Fruit fly (Drosophila melanogaster) whole organism, embryonic: ENCODE results near the gene CG5910.

Source experiments
- Bgb ChIP-seq: fragments of 200-800 bp; sonication (Bioruptor generic); IDR thresholded peaks from 2 replicates; pipeline ENCODE4 v1.3.6; 2022; ENCODE audit warnings: missing biosample characterization, missing genetic modification characterization; ENCODE audit not compliant: partially characterized antibody
- CG11085 ChIP-seq: fragments of 200-800 bp; sonication (Bioruptor generic); IDR thresholded peaks from 2 replicates; pipeline ENCODE4 v1.3.6; 2022; ENCODE audit warnings: missing biosample characterization, missing genetic modification characterization
- CG14710 ChIP-seq: fragments of 200-800 bp; sonication (Bioruptor generic); optimal IDR thresholded peaks from 3 replicates; lab custom pipeline; 2019; ENCODE audit warnings: missing biosample characterization, mild to moderate bottlenecking, missing genetic modification characterization, moderate library complexity
- CG14860 ChIP-seq: fragments of 200-800 bp; sonication (Bioruptor generic); IDR thresholded peaks from 3 replicates; pipeline ENCODE4 v1.3.6; 2022; ENCODE audit warnings: missing biosample characterization, missing genetic modification characterization; ENCODE audit not compliant: partially characterized antibody
- CG15011 ChIP-seq: fragments of 200-800 bp; sonication (Bioruptor generic); optimal IDR thresholded peaks from 3 replicates; lab custom pipeline; 2018; ENCODE audit warnings: missing biosample characterization, mild to moderate bottlenecking, missing genetic modification characterization
- CG17186 ChIP-seq: fragments of 200-800 bp; sonication (Bioruptor generic); optimal IDR thresholded peaks from 3 replicates; lab custom pipeline; 2017; ENCODE audit warnings: missing biosample characterization, missing genetic modification reagents, missing genetic modification characterization
- CG17612 ChIP-seq: fragments of 200-800 bp; sonication (Bioruptor generic); IDR thresholded peaks from 2 replicates; pipeline ENCODE4 v1.3.6; 2022; ENCODE audit warnings: missing biosample characterization, missing genetic modification characterization
- CG17829 ChIP-seq: fragments of 200-800 bp; optimal IDR thresholded peaks from 2 replicates; lab custom pipeline; 2019; ENCODE audit warnings: missing biosample characterization, mild to moderate bottlenecking, missing genetic modification characterization, moderate library complexity
- CG2116 ChIP-seq: fragments of 200-800 bp; sonication (Bioruptor generic); optimal IDR thresholded peaks from 3 replicates; lab custom pipeline; 2018; ENCODE audit warnings: missing biosample characterization, mild to moderate bottlenecking, missing genetic modification characterization
- CG2129 ChIP-seq: fragments of 200-800 bp; sonication (Bioruptor generic); IDR thresholded peaks from 2 replicates; pipeline ENCODE4 v1.3.6; 2022; ENCODE audit warnings: missing biosample characterization, missing genetic modification characterization; ENCODE audit not compliant: partially characterized antibody
- CG30020 ChIP-seq: fragments of 200-800 bp; optimal IDR thresholded peaks from 2 replicates; lab custom pipeline; 2019; ENCODE audit warnings: missing biosample characterization, mild to moderate bottlenecking, missing genetic modification characterization, moderate library complexity
- CG34376 ChIP-seq: fragments of 200-800 bp; sonication (Bioruptor generic); optimal IDR thresholded peaks from 2 replicates; lab custom pipeline; 2018; ENCODE audit warnings: missing biosample characterization, mild to moderate bottlenecking, missing genetic modification characterization
- CG3847 ChIP-seq: fragments of 200-800 bp; sonication (Bioruptor generic); IDR thresholded peaks from 2 replicates; pipeline ENCODE4 v1.3.6; 2022; ENCODE audit warnings: missing biosample characterization, missing genetic modification characterization
- CG4617 ChIP-seq: fragments of 200-800 bp; sonication (Bioruptor generic); optimal IDR thresholded peaks from 3 replicates; lab custom pipeline; 2016; ENCODE audit warnings: missing biosample characterization, missing genetic modification characterization, borderline replicate concordance
- CG9797 ChIP-seq: fragments of 200-800 bp; sonication (Bioruptor generic); optimal IDR thresholded peaks from 3 replicates; lab custom pipeline; 2018; ENCODE audit warnings: missing biosample characterization, mild to moderate bottlenecking, missing genetic modification characterization
- CHES-1-like ChIP-seq: fragments of 200-800 bp; sonication (Bioruptor generic); optimal IDR thresholded peaks from 2 replicates; lab custom pipeline; 2016; ENCODE audit warnings: missing biosample characterization, missing genetic modification characterization
- E2f2 ChIP-seq: fragments of 200-800 bp; sonication (Bioruptor generic); IDR thresholded peaks from 2 replicates; pipeline ENCODE4 v1.3.6; 2022; ENCODE audit warnings: missing biosample characterization, missing genetic modification characterization
- Ets65A ChIP-seq: fragments of 200-800 bp; sonication (Bioruptor generic); peaks from one replicate; lab custom pipeline; 2016; ENCODE audit warnings: missing biosample characterization, missing genetic modification characterization
- HLH3B ChIP-seq: fragments of 200-800 bp; sonication (Bioruptor generic); IDR thresholded peaks from 2 replicates; pipeline ENCODE4 v1.3.6; 2022; ENCODE audit warnings: missing biosample characterization, missing genetic modification characterization
- HLH4C ChIP-seq: fragments of 200-800 bp; sonication (Bioruptor generic); IDR thresholded peaks from 3 replicates; pipeline ENCODE4 v1.3.6; 2022; ENCODE audit warnings: missing biosample characterization, missing genetic modification characterization; ENCODE audit not compliant: partially characterized antibody
- HmgZ ChIP-seq: fragments of 200-800 bp; sonication (Bioruptor generic); optimal IDR thresholded peaks from 2 replicates; lab custom pipeline; 2018; ENCODE audit warnings: missing biosample characterization, mild to moderate bottlenecking, missing genetic modification characterization
- Hmx ChIP-seq: fragments of 200-800 bp; sonication (Bioruptor generic); optimal IDR thresholded peaks from 2 replicates; lab custom pipeline; 2016; ENCODE audit warnings: missing biosample characterization, missing genetic modification characterization
- Lhr ChIP-seq: fragments of 200-800 bp; sonication (Bioruptor generic); optimal IDR thresholded peaks from 3 replicates; lab custom pipeline; 2017; ENCODE audit warnings: mild to moderate bottlenecking, missing biosample characterization, missing genetic modification reagents, missing genetic modification characterization
- MBD-R2 ChIP-seq: fragments of 200-800 bp; sonication (Bioruptor generic); IDR thresholded peaks from 2 replicates; pipeline ENCODE4 v1.3.6; 2022; ENCODE audit warnings: missing biosample characterization, missing genetic modification characterization
- Mes4 ChIP-seq: fragments of 200-800 bp; sonication (Bioruptor generic); optimal IDR thresholded peaks from 2 replicates; lab custom pipeline; 2016; ENCODE audit warnings: missing biosample characterization, missing genetic modification characterization
- Myb ChIP-seq: fragments of 200-800 bp; sonication (Bioruptor generic); optimal IDR thresholded peaks from 2 replicates; lab custom pipeline; 2016; ENCODE audit warnings: missing biosample characterization, missing genetic modification characterization
- NC2β ChIP-seq: fragments of 200-800 bp; sonication (Bioruptor generic); optimal IDR thresholded peaks from 2 replicates; lab custom pipeline; 2016; ENCODE audit warnings: missing biosample characterization, missing genetic modification characterization
- Pdp1 ChIP-seq, 2 experiments: fragments of 200-800 bp; sonication (Bioruptor generic); optimal IDR thresholded peaks; 3 replicates each; lab custom pipeline; 2016; ENCODE audit warnings: missing biosample characterization in 2 of 2, missing genetic modification characterization in 2 of 2, mild to moderate bottlenecking in 1 of 2, moderate library complexity in 1 of 2
- Scr ChIP-seq: fragments of 200-800 bp; sonication (Bioruptor generic); IDR thresholded peaks from 2 replicates; pipeline ENCODE4 v1.3.6; 2022; ENCODE audit warnings: missing biosample characterization, missing genetic modification characterization; ENCODE audit not compliant: partially characterized antibody
- Sin3A ChIP-seq: fragments of >200 bp; optimal IDR thresholded peaks from 2 replicates; lab custom pipeline; 2018
- Sry-δ ChIP-seq: fragments of 200-800 bp; sonication (Bioruptor generic); optimal IDR thresholded peaks from 2 replicates; lab custom pipeline; 2016; ENCODE audit warnings: missing biosample characterization, missing genetic modification characterization
- amos ChIP-seq: fragments of 200-800 bp; sonication (Bioruptor generic); IDR thresholded peaks from 2 replicates; pipeline ENCODE4 v1.3.6; 2022; ENCODE audit warnings: missing biosample characterization, missing genetic modification characterization; ENCODE audit not compliant: partially characterized antibody
- bbx ChIP-seq: fragments of 200-800 bp; sonication (Bioruptor generic); IDR thresholded peaks from 2 replicates; pipeline ENCODE4 v1.3.6; 2022; ENCODE audit warnings: missing biosample characterization, missing genetic modification characterization; ENCODE audit not compliant: partially characterized antibody
- cg ChIP-seq: fragments of 200-800 bp; sonication (Bioruptor generic); optimal IDR thresholded peaks from 3 replicates; lab custom pipeline; 2019; ENCODE audit warnings: missing biosample characterization, mild to moderate bottlenecking, missing genetic modification characterization, moderate library complexity
- dpn ChIP-seq, 2 experiments: fragments of 200-800 bp; sonication (Bioruptor generic); optimal IDR thresholded peaks; 3 replicates each; lab custom pipeline; 2016; ENCODE audit warnings: missing biosample characterization in 2 of 2, missing genetic modification characterization in 2 of 2
- emc ChIP-seq: fragments of 200-800 bp; sonication (Bioruptor generic); optimal IDR thresholded peaks from 2 replicates; lab custom pipeline; 2016; ENCODE audit warnings: missing biosample characterization, missing genetic modification characterization
- knrl ChIP-seq: fragments of 200-800 bp; sonication (Bioruptor generic); IDR thresholded peaks from 3 replicates; pipeline ENCODE4 v1.3.6; 2022; ENCODE audit warnings: missing biosample characterization, missing genetic modification characterization; ENCODE audit not compliant: partially characterized antibody
- lilli ChIP-seq: fragments of 200-800 bp; sonication (Bioruptor generic); optimal IDR thresholded peaks from 3 replicates; lab custom pipeline; 2016; ENCODE audit warnings: missing biosample characterization, missing genetic modification characterization
- nmo ChIP-seq: fragments of 200-800 bp; sonication (Bioruptor generic); optimal IDR thresholded peaks from 2 replicates; lab custom pipeline; 2018; ENCODE audit warnings: missing biosample characterization, mild to moderate bottlenecking, missing genetic modification characterization, moderate library complexity
- pb ChIP-seq: fragments of 200-800 bp; sonication (Bioruptor generic); optimal IDR thresholded peaks from 3 replicates; lab custom pipeline; 2016; ENCODE audit warnings: missing biosample characterization, missing genetic modification characterization
- peb ChIP-seq: fragments of 200-800 bp; sonication (Bioruptor generic); IDR thresholded peaks from 2 replicates; pipeline ENCODE4 v1.3.6; 2022; ENCODE audit warnings: missing biosample characterization, missing genetic modification characterization
- pzg ChIP-seq: fragments of 200-800 bp; sonication (Bioruptor generic); optimal IDR thresholded peaks from 3 replicates; lab custom pipeline; 2018; ENCODE audit warnings: missing biosample characterization, mild to moderate bottlenecking, missing genetic modification characterization, moderate library complexity
- sens ChIP-seq: fragments of 200-800 bp; sonication (Bioruptor generic); peaks from one replicate; lab custom pipeline; 2016; ENCODE audit warnings: missing biosample characterization, missing genetic modification characterization
- sna ChIP-seq: fragments of 200-800 bp; sonication (Bioruptor generic); IDR thresholded peaks from 2 replicates; pipeline ENCODE4 v1.3.6; 2022; ENCODE audit warnings: missing biosample characterization, missing genetic modification characterization; ENCODE audit not compliant: partially characterized antibody
- sug ChIP-seq: fragments of 200-800 bp; optimal IDR thresholded peaks from 2 replicates; lab custom pipeline; 2019; ENCODE audit warnings: missing biosample characterization, mild to moderate bottlenecking, missing genetic modification characterization, moderate library complexity
- trem ChIP-seq: fragments of 200-800 bp; optimal IDR thresholded peaks from 3 replicates; lab custom pipeline; 2019; ENCODE audit warnings: missing biosample characterization, mild to moderate bottlenecking, missing genetic modification characterization, moderate library complexity
- vnd ChIP-seq: fragments of 200-800 bp; sonication (Bioruptor generic); IDR thresholded peaks from 3 replicates; pipeline ENCODE4 v1.3.6; 2022; ENCODE audit warnings: missing biosample characterization, missing genetic modification characterization; ENCODE audit not compliant: partially characterized antibody
- zfh2 ChIP-seq: fragments of 200-800 bp; sonication (Bioruptor generic); optimal IDR thresholded peaks from 2 replicates; lab custom pipeline; 2016; ENCODE audit warnings: missing biosample characterization, missing genetic modification characterization

CG5910 gene

dm6 chr3L:20431619-20432018, 10.6 kb upstream of the CG5910 start:
- TF ChIP-seq Bgb (peak; percentile 13), CG3847 (GFP tag; lab: Robert Waterston, UW) (no peak), peb (GFP tag; lab: Robert Waterston, UW) (no peak), sug (tag; lab: Kevin White, UChicago) (peak; percentile 99)

dm6 chr3L:20432297-20432696, 9.9 kb upstream of the CG5910 start, which contains the start of the genes Las and Psn:
Gene Las (minus strand): TSS chr3L:20432361.
Gene Psn (plus strand): TSS chr3L:20432468.
- TF ChIP-seq sna (GFP tag; lab: Robert Waterston, UW): peak; percentile 62; the same call in 1 of the 2 replicates
- no peak for TF ChIP-seq Mes4 (GFP tag; lab: Kevin White, UChicago)
- TF ChIP-seq CG30020 (tag; lab: Kevin White, UChicago): peak; percentile 58
- TF ChIP-seq dpn (GFP tag; optimal IDR thresholded peaks at IDR 0.05; lab: Kevin White, UChicago): peak in 1 of 2 experiments; percentile 19
- peak; percentile 69 for TF ChIP-seq CG2116 (GFP tag; lab: Kevin White, UChicago)
- TF ChIP-seq vnd: peak; percentile 55; the same call in 1 of the 3 replicates
- TF ChIP-seq HLH3B: no peak
- peak; percentile 50; the same call in 2 of the 3 replicates for TF ChIP-seq CG14860
- TF ChIP-seq cg (GFP tag; lab: Kevin White, UChicago): no peak
- peak; percentile 43 for TF ChIP-seq CG17829 (tag; lab: Kevin White, UChicago)
- peak; percentile 64 for TF ChIP-seq Ets65A
- peak; percentile 65 for TF ChIP-seq CG9797
- peak; percentile 28 to 76 for TF ChIP-seq Pdp1 (GFP tag; optimal IDR thresholded peaks at IDR 0.05; lab: Kevin White, UChicago)
- TF ChIP-seq pzg (GFP tag; lab: Kevin White, UChicago): peak; percentile 68
- 0 out of 2 replicates have a peak, but pooled peaks have one; percentile 32 for TF ChIP-seq Bgb
- TF ChIP-seq bbx: 0 out of 2 replicates have a peak, but pooled peaks have one; percentile 16
- TF ChIP-seq CG17186 (GFP tag; lab: Kevin White, UChicago): peak; percentile 62
- peak; percentile 70 for TF ChIP-seq trem (tag; lab: Kevin White, UChicago)
- peak; percentile 9 for TF ChIP-seq Lhr (GFP tag; lab: Kevin White, UChicago)
- TF ChIP-seq CG2129 (GFP tag; lab: Robert Waterston, UW): 0 out of 2 replicates have a peak, but pooled peaks have one; percentile 36
- peak; percentile 60 for TF ChIP-seq MBD-R2 (GFP tag; lab: Robert Waterston, UW)
- TF ChIP-seq Sry-δ: peak; percentile 89
- peak; percentile 44 for TF ChIP-seq lilli
- TF ChIP-seq HmgZ: peak; percentile 10
- peak; percentile 54 for TF ChIP-seq amos (GFP tag; lab: Robert Waterston, UW)
- TF ChIP-seq NC2β (GFP tag; lab: Kevin White, UChicago): peak; percentile 25
- peak; percentile 3 for TF ChIP-seq Hmx (GFP tag; lab: Kevin White, UChicago)
- TF ChIP-seq Scr: peak; percentile 77
- peak; percentile 73 for TF ChIP-seq Sin3A (lab: Kevin White, UChicago)
- peak; percentile 88 for TF ChIP-seq sens
- peak; percentile 66 for TF ChIP-seq HLH4C
- no peak for TF ChIP-seq emc (GFP tag; lab: Kevin White, UChicago)
- TF ChIP-seq CG4617 (GFP tag; lab: Kevin White, UChicago): peak; percentile 51
- peak; percentile 70 for TF ChIP-seq CG14710 (tag; lab: Kevin White, UChicago)
- TF ChIP-seq CG15011 (GFP tag; lab: Kevin White, UChicago): no peak
- no peak for TF ChIP-seq pb
- peak; percentile 35 for TF ChIP-seq Myb (GFP tag; lab: Kevin White, UChicago)
- no peak for TF ChIP-seq CG11085 (GFP tag; lab: Robert Waterston, UW)
- peak; percentile 27 for TF ChIP-seq zfh2 (GFP tag; lab: Kevin White, UChicago)
- peak; percentile 9 for TF ChIP-seq CG34376 (GFP tag; lab: Kevin White, UChicago)
- TF ChIP-seq E2f2: peak; percentile 73
- TF ChIP-seq knrl: peak; percentile 69
- no peak for TF ChIP-seq CG17612 (GFP tag; lab: Robert Waterston, UW)
- TF ChIP-seq CHES-1-like (GFP tag; lab: Kevin White, UChicago): peak; percentile 48
- TF ChIP-seq nmo: peak; percentile 48
